Worm (Caenorhabditis elegans) whole organism, midembryonic: Measurements from ENCODE around the gene clc-21.

Experiments
- klf-2 ChIP-seq: fragments of 200-800 bp; sonication (Bioruptor generic); conservative IDR thresholded peaks from 2 replicates; pipeline ENCODE4 v1.3.6; 2022; ENCODE audit warnings: missing genetic modification reagents, missing genetic modification characterization, missing compliant biosample characterization
- med-1 ChIP-seq: sonication (generic microtip); optimal IDR thresholded peaks from 2 replicates; lab custom pipeline; 2017; ENCODE audit warnings: missing genetic modification characterization, mild to moderate bottlenecking, missing compliant biosample characterization, antibody characterized with exemption, missing genetic modification reagents; ENCODE audit not compliant: insufficient read depth
- tab-1 ChIP-seq: fragments of 200-800 bp; sonication (Bioruptor generic); IDR thresholded peaks from 2 replicates; pipeline ENCODE4 v1.3.6; 2022; ENCODE audit warnings: missing genetic modification characterization, missing compliant biosample characterization
- ztf-23 ChIP-seq: fragments of 200-800 bp; sonication (Bioruptor generic); IDR thresholded peaks from 2 replicates; pipeline ENCODE4 v1.3.6; 2022; ENCODE audit warnings: missing genetic modification reagents, missing genetic modification characterization, missing compliant biosample characterization
- ztf-29 ChIP-seq: fragments of 200-800 bp; sonication (Bioruptor generic); IDR thresholded peaks from 2 replicates; pipeline ENCODE4 v1.3.6; 2022; ENCODE audit warnings: missing genetic modification reagents, missing genetic modification characterization, missing compliant biosample characterization

DNA sequence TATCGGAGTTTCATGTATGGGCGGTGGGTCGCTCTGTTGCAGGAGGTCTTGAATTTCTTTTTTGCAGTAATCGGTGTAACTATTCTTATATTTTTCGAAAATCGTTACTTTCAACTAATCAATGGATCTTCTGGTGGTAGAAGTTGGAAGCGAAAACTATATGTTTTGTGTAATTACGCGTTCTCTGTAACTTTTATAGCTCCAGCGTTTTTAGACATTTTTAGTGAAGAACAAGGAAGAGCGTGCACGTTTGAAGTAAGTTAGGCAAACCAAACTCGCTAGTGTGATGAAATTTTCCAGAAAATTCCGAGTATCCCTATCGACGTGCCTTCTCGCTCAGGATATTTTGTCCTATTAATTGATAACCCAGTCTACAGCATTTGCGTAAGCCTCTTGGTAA lies 22.5 kb downstream of the clc-21 start, which contains the start of gene srh-154:
- TF ChIP-seq med-1 (GFP tag; lab: Kevin White, UChicago): no peak
- TF ChIP-seq tab-1 (GFP tag; lab: Robert Waterston, UW): no peak
- TF ChIP-seq ztf-29: no peak
- TF ChIP-seq klf-2 (GFP tag; lab: Robert Waterston, UW): no peak
- no peak for TF ChIP-seq ztf-23 (GFP tag; lab: Robert Waterston, UW)
